Worm (Caenorhabditis elegans) whole organism, L3 larva: ENCODE data around the gene Y69A2AR.28.
A peak's percentile ranks its signal among the peaks of the same experiment; 100 is the strongest.

Experiments used
- R02D3.7 ChIP-seq: fragments of 150-350 bp; optimal IDR thresholded peaks from 2 replicates; lab custom pipeline; 2014; ENCODE audit warnings: missing biosample characterization, missing genetic modification characterization
- aly-2 ChIP-seq: fragments of 150-350 bp; optimal IDR thresholded peaks from 2 replicates; lab custom pipeline; 2014; ENCODE audit warnings: missing biosample characterization, missing genetic modification characterization
- ama-1 ChIP-seq: fragments of 150-350 bp; optimal IDR thresholded peaks from 2 replicates; lab custom pipeline; 2018
- ceh-28 ChIP-seq: fragments of 150-350 bp; optimal IDR thresholded peaks from 2 replicates; lab custom pipeline; 2014; ENCODE audit warnings: missing biosample characterization, missing genetic modification reagents, missing genetic modification characterization
- ceh-82 ChIP-seq: fragments of 150-350 bp; optimal IDR thresholded peaks from 2 replicates; lab custom pipeline; 2014; ENCODE audit warnings: missing biosample characterization, missing genetic modification characterization
- ceh-9 ChIP-seq: sonication (generic microtip); optimal IDR thresholded peaks from 2 replicates; lab custom pipeline; 2018; ENCODE audit warnings: missing biosample characterization, missing genetic modification characterization
- daf-12 ChIP-seq: fragments of 150-350 bp; optimal IDR thresholded peaks from 2 replicates; lab custom pipeline; 2014; ENCODE audit warnings: missing biosample characterization, missing genetic modification reagents, missing genetic modification characterization
- egl-27 ChIP-seq: sonication (generic microtip); optimal IDR thresholded peaks from 4 replicates; lab custom pipeline; 2017; ENCODE audit warnings: missing biosample characterization, missing genetic modification reagents, missing genetic modification characterization
- egl-5 ChIP-seq: fragments of 150-350 bp; optimal IDR thresholded peaks from 2 replicates; lab custom pipeline; 2017; ENCODE audit warnings: missing biosample characterization, missing genetic modification reagents, missing genetic modification characterization, inconsistent platforms
- elt-1 ChIP-seq: fragments of 150-350 bp; optimal IDR thresholded peaks from 2 replicates; lab custom pipeline; 2014; ENCODE audit warnings: missing biosample characterization, missing genetic modification characterization
- elt-2 ChIP-seq: sonication (generic microtip); optimal IDR thresholded peaks from 2 replicates; lab custom pipeline; 2016; ENCODE audit warnings: missing genetic modification reagents, mild to moderate bottlenecking, missing genetic modification characterization, missing compliant biosample characterization
- eor-1 ChIP-seq, 2 experiments: fragments of 150-350 bp; optimal IDR thresholded peaks; 2 replicates each; lab custom pipeline; 2014 to 2018; ENCODE audit warnings: missing biosample characterization in 2 of 2, missing genetic modification characterization in 2 of 2
- fkh-10 ChIP-seq: sonication (generic microtip); optimal IDR thresholded peaks from 2 replicates; lab custom pipeline; 2017; ENCODE audit warnings: missing biosample characterization, missing genetic modification reagents, missing genetic modification characterization
- fos-1 ChIP-seq: fragments of 150-350 bp; optimal IDR thresholded peaks from 2 replicates; lab custom pipeline; 2014; ENCODE audit warnings: missing biosample characterization, missing genetic modification characterization
- hmg-11 ChIP-seq: sonication (generic microtip); optimal IDR thresholded peaks from 2 replicates; lab custom pipeline; 2016; ENCODE audit warnings: missing genetic modification characterization, missing compliant biosample characterization
- jun-1 ChIP-seq: fragments of 150-350 bp; optimal IDR thresholded peaks from 2 replicates; lab custom pipeline; 2014; ENCODE audit warnings: missing biosample characterization, missing genetic modification reagents, missing genetic modification characterization
- lin-15B ChIP-seq: fragments of 150-350 bp; optimal IDR thresholded peaks from 2 replicates; lab custom pipeline; 2014; ENCODE audit warnings: missing biosample characterization, missing genetic modification characterization
- lin-39 ChIP-seq: fragments of 150-350 bp; optimal IDR thresholded peaks from 2 replicates; lab custom pipeline; 2018; ENCODE audit warnings: missing biosample characterization, missing genetic modification reagents, missing genetic modification characterization
- mdl-1 ChIP-seq: fragments of 150-350 bp; optimal IDR thresholded peaks from 2 replicates; lab custom pipeline; 2014; ENCODE audit warnings: missing biosample characterization, missing genetic modification characterization
- mml-1 ChIP-seq: fragments of 150-350 bp; sonication (generic microtip); optimal IDR thresholded peaks from 3 replicates; lab custom pipeline; 2014; ENCODE audit warnings: missing biosample characterization, missing genetic modification characterization
- nfya-1 ChIP-seq: sonication (generic microtip); optimal IDR thresholded peaks from 2 replicates; lab custom pipeline; 2017; ENCODE audit warnings: missing genetic modification characterization, mild to moderate bottlenecking, missing compliant biosample characterization, antibody characterized with exemption, moderate library complexity; ENCODE audit not compliant: insufficient read depth
- nhr-11 ChIP-seq: fragments of 150-350 bp; optimal IDR thresholded peaks from 2 replicates; lab custom pipeline; 2014; ENCODE audit warnings: missing biosample characterization, missing genetic modification characterization
- nhr-12 ChIP-seq: fragments of 150-350 bp; optimal IDR thresholded peaks from 2 replicates; lab custom pipeline; 2014; ENCODE audit warnings: missing biosample characterization, missing genetic modification characterization
- nhr-23 ChIP-seq: fragments of 150-350 bp; optimal IDR thresholded peaks from 2 replicates; lab custom pipeline; 2014; ENCODE audit warnings: missing biosample characterization, missing genetic modification reagents, missing genetic modification characterization
- nhr-25 ChIP-seq: sonication (generic microtip); optimal IDR thresholded peaks from 2 replicates; lab custom pipeline; 2017; ENCODE audit warnings: missing biosample characterization, missing genetic modification characterization
- nhr-28 ChIP-seq: fragments of 150-350 bp; optimal IDR thresholded peaks from 2 replicates; lab custom pipeline; 2014; ENCODE audit warnings: missing biosample characterization, missing genetic modification characterization
- nhr-43 ChIP-seq: sonication (generic microtip); optimal IDR thresholded peaks from 2 replicates; lab custom pipeline; 2016; ENCODE audit warnings: mild to moderate bottlenecking, missing genetic modification characterization, missing compliant biosample characterization; ENCODE audit not compliant: poor library complexity, severe bottlenecking
- nhr-76 ChIP-seq: fragments of 150-350 bp; sonication (generic microtip); optimal IDR thresholded peaks from 5 replicates; lab custom pipeline; 2014; ENCODE audit warnings: missing biosample characterization, missing genetic modification characterization
- nhr-77 ChIP-seq: fragments of 150-350 bp; optimal IDR thresholded peaks from 2 replicates; lab custom pipeline; 2014; ENCODE audit warnings: missing biosample characterization, missing genetic modification characterization
- pha-4 ChIP-seq: fragments of 150-350 bp; optimal IDR thresholded peaks from 2 replicates; lab custom pipeline; 2014; ENCODE audit warnings: missing biosample characterization, missing genetic modification reagents, missing genetic modification characterization
- pqm-1 ChIP-seq: fragments of 150-350 bp; optimal IDR thresholded peaks from 2 replicates; lab custom pipeline; 2017; ENCODE audit warnings: missing biosample characterization, missing genetic modification characterization, inconsistent platforms
- sea-2 ChIP-seq: fragments of 150-350 bp; sonication (generic microtip); optimal IDR thresholded peaks from 4 replicates; lab custom pipeline; 2014; ENCODE audit warnings: missing biosample characterization, missing genetic modification reagents, missing genetic modification characterization
- skn-1 ChIP-seq: fragments of 150-350 bp; optimal IDR thresholded peaks from 2 replicates; lab custom pipeline; 2014; ENCODE audit warnings: missing biosample characterization, missing genetic modification characterization
- snpc-4 ChIP-seq: fragments of 150-350 bp; optimal IDR thresholded peaks from 2 replicates; lab custom pipeline; 2014; ENCODE audit warnings: missing biosample characterization, missing genetic modification characterization
- tbx-2 ChIP-seq: sonication (generic microtip); optimal IDR thresholded peaks from 2 replicates; lab custom pipeline; 2016; ENCODE audit warnings: mild to moderate bottlenecking, missing genetic modification characterization, missing compliant biosample characterization
- unc-39 ChIP-seq: sonication (generic microtip); optimal IDR thresholded peaks from 4 replicates; lab custom pipeline; 2017; ENCODE audit warnings: missing biosample characterization, missing genetic modification characterization
- unc-62 ChIP-seq: fragments of 150-350 bp; sonication (generic microtip); optimal IDR thresholded peaks from 4 replicates; lab custom pipeline; 2014; ENCODE audit warnings: missing biosample characterization, missing genetic modification reagents, missing genetic modification characterization
- zag-1 ChIP-seq: fragments of 150-350 bp; optimal IDR thresholded peaks from 2 replicates; lab custom pipeline; 2014; ENCODE audit warnings: missing biosample characterization, missing genetic modification characterization
- ztf-11 ChIP-seq: fragments of 150-350 bp; optimal IDR thresholded peaks from 2 replicates; lab custom pipeline; 2014; ENCODE audit warnings: missing biosample characterization, missing genetic modification characterization
- ztf-4 ChIP-seq: fragments of 150-350 bp; optimal IDR thresholded peaks from 2 replicates; lab custom pipeline; 2014; ENCODE audit warnings: missing biosample characterization, missing genetic modification characterization

Gene Y69A2AR.28

ce11 chrIV:2600841-2601240 is 12.0 kb downstream of the Y69A2AR.28 start, which contains the start of gene epg-9:
Gene epg-9, plus strand, starts transcription at chrIV:2601141.
- no peak for TF ChIP-seq egl-5 (tag; lab: Kevin White, UChicago)
- peak; percentile 16 for TF ChIP-seq hmg-11 (tag; lab: Kevin White, UChicago)

ce11 chrIV:2599634-2600033 is 13.2 kb downstream of the Y69A2AR.28 start:
- TF ChIP-seq nhr-28 (tag; lab: Kevin White, UChicago) (no peak), nhr-25 (tag; lab: Kevin White, UChicago) (peak; percentile 86), fos-1 (tag; lab: Kevin White, UChicago) (peak; percentile 45), nhr-43 (tag; lab: Kevin White, UChicago) (peak; percentile 49), ceh-28 (tag; lab: Kevin White, UChicago) (peak; percentile 87), elt-1 (tag; lab: Kevin White, UChicago) (peak; percentile 8), hmg-11 (tag; lab: Kevin White, UChicago) (peak; percentile 92), pha-4 (peak; percentile 95), ztf-4 (tag; lab: Kevin White, UChicago) (peak; percentile 36), nhr-12 (no peak), tbx-2 (tag; lab: Kevin White, UChicago) (peak; percentile 44), eor-1 (tag; optimal IDR thresholded peaks at IDR 0.05; lab: Kevin White, UChicago) (no peak), daf-12 (tag; lab: Kevin White, UChicago) (no peak), unc-62 (GFP tag; lab: Kevin White, UChicago) (peak; percentile 40), mdl-1 (peak; percentile 42), ama-1 (peak; percentile 88), lin-15B (tag; lab: Kevin White, UChicago) (peak; percentile 79), egl-27 (no peak), R02D3.7 (tag; lab: Kevin White, UChicago) (peak; percentile 51), jun-1 (peak; percentile 87), nhr-76 (tag; lab: Kevin White, UChicago) (no peak), sea-2 (GFP tag; lab: Kevin White, UChicago) (peak; percentile 18), ceh-82 (tag; lab: Kevin White, UChicago) (peak; percentile 23), skn-1 (peak; percentile 27), fkh-10 (peak; percentile 68), pqm-1 (tag; lab: Kevin White, UChicago) (peak; percentile 76), zag-1 (tag; lab: Kevin White, UChicago) (no peak), lin-39 (tag; lab: Kevin White, UChicago) (peak; percentile 64), egl-5 (tag; lab: Kevin White, UChicago) (peak; percentile 67), nhr-23 (peak; percentile 76), ceh-9 (tag; lab: Kevin White, UChicago) (no peak), nhr-11 (tag; lab: Kevin White, UChicago) (peak; percentile 1), snpc-4 (tag; lab: Kevin White, UChicago) (peak; percentile 21), nfya-1 (tag; lab: Kevin White, UChicago) (peak; percentile 94), elt-2 (tag; lab: Kevin White, UChicago) (peak; percentile 64)

- TF ChIP-seq hmg-11 (tag; lab: Kevin White, UChicago), result no peak
- TF ChIP-seq aly-2 (tag; lab: Kevin White, UChicago), result no peak
- TF ChIP-seq ceh-9 (tag; lab: Kevin White, UChicago), result no peak
Observed at ce11 chrIV:2597417-2597816, 15.4 kb downstream of the Y69A2AR.28 start, which contains the start of gene Y69A2AR.47. Gene Y69A2AR.47, plus strand, starts transcription at chrIV:2597717.

ce11 chrIV:2581483-2581882 is 31.4 kb downstream of the Y69A2AR.28 start, which contains the start of gene nhr-242:
Gene nhr-242, minus strand, starts transcription at chrIV:2581583.
- TF ChIP-seq egl-27, result no peak
- TF ChIP-seq pha-4, result no peak
- TF ChIP-seq nhr-77 (tag; lab: Kevin White, UChicago), result no peak
- no peak for TF ChIP-seq ceh-28 (tag; lab: Kevin White, UChicago)
- TF ChIP-seq ztf-4 (tag; lab: Kevin White, UChicago), result no peak
- no peak for TF ChIP-seq nhr-25 (tag; lab: Kevin White, UChicago)
- no peak for TF ChIP-seq nhr-28 (tag; lab: Kevin White, UChicago)
- TF ChIP-seq hmg-11 (tag; lab: Kevin White, UChicago), result no peak
- TF ChIP-seq ama-1, result no peak
- no peak for TF ChIP-seq mml-1
- TF ChIP-seq ceh-82 (tag; lab: Kevin White, UChicago), result no peak
- no peak for TF ChIP-seq mdl-1
- TF ChIP-seq unc-39 (tag; lab: Kevin White, UChicago), result no peak
- no peak for TF ChIP-seq lin-39 (tag; lab: Kevin White, UChicago)
- no peak for TF ChIP-seq ztf-11 (tag; lab: Kevin White, UChicago)
